Worm (Caenorhabditis elegans): Measurements from ENCODE around the gene fbxb-71.

DNA sequence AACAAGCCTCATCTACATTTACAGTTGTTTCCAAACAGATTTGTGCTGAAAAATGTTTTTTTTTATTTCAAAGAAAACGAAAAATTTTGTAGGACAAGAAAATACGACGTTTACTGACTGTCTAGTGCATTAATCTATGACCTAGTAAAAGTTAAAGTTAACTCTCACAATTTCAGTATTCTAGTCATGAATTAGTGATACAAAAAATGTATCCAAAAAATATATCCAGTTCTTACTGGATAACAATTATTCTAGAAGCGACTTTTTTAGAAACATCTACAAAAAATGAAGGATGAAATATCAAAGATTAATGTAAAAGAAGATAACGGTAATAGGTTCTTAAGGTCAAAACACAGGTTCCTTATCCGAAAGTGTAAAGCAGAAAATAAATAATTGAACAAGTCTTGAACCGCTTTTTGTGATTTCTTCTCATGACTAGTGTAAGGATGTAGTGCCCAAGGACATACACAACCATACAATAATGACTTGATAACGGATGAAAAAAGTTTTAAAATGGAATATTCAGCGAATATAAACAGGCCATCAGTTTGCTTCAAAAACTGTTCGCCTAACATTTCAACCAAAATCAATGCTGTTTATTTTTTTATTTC, 12.1 kb upstream of the fbxb-71 start, which contains the start of gene pqn-37:
- TF ChIP-seq ztf-4 (tag; optimal IDR thresholded peaks at IDR 0.05) (no peak), ceh-16 (tag; optimal IDR thresholded peaks at IDR 0.05) (no peak), elt-1 (tag; optimal IDR thresholded peaks at IDR 0.05) (no peak), ceh-82 (tag; optimal IDR thresholded peaks at IDR 0.05) (no peak), alr-1 (tag; optimal IDR thresholded peaks at IDR 0.05) (no peak), unc-62 (GFP tag; optimal IDR thresholded peaks at IDR 0.05) (no peak), Y55F3AM.14 (GFP tag; optimal IDR thresholded peaks at IDR 0.05) (no peak)
